Fruit fly (Drosophila melanogaster) whole organism, prepupa: ENCODE measurements around the gene CG11417.

ENCODE experiments used
- Blimp-1 ChIP-seq: fragments of 200-800 bp; sonication (Bioruptor generic); optimal IDR thresholded peaks from 3 replicates; lab custom pipeline; 2017; ENCODE audit warnings: missing biosample characterization, missing genetic modification characterization, mild to moderate bottlenecking, moderate library complexity, missing genetic modification reagents
- CG10631 ChIP-seq: fragments of 200-800 bp; sonication (Bioruptor generic); optimal IDR thresholded peaks from 2 replicates; lab custom pipeline; 2016; ENCODE audit warnings: missing biosample characterization, missing genetic modification characterization
- CG11762 ChIP-seq: fragments of 200-800 bp; sonication (Bioruptor generic); optimal IDR thresholded peaks from 3 replicates; lab custom pipeline; 2016; ENCODE audit warnings: missing biosample characterization, missing genetic modification characterization; ENCODE audit not compliant: insufficient read depth
- CG15336 ChIP-seq: fragments of 200-800 bp; sonication (Bioruptor generic); IDR thresholded peaks from 2 replicates; pipeline ENCODE4 v1.3.6; 2022; ENCODE audit warnings: missing biosample characterization, missing genetic modification characterization
- CG1621 ChIP-seq: fragments of 200-800 bp; sonication (Bioruptor generic); optimal IDR thresholded peaks from 3 replicates; lab custom pipeline; 2018; ENCODE audit warnings: missing biosample characterization, mild to moderate bottlenecking, missing genetic modification characterization
- CG16779 ChIP-seq: fragments of 200-800 bp; sonication (Bioruptor generic); optimal IDR thresholded peaks from 3 replicates; lab custom pipeline; 2017; ENCODE audit warnings: missing biosample characterization, mild to moderate bottlenecking, missing genetic modification characterization
- CG3032 ChIP-seq: fragments of 200-800 bp; optimal IDR thresholded peaks from 2 replicates; lab custom pipeline; 2019; ENCODE audit warnings: missing biosample characterization, mild to moderate bottlenecking, missing genetic modification characterization, moderate library complexity
- CG32006 ChIP-seq: fragments of 200-800 bp; sonication (Bioruptor generic); optimal IDR thresholded peaks from 3 replicates; lab custom pipeline; 2017; ENCODE audit warnings: missing biosample characterization, mild to moderate bottlenecking, missing genetic modification characterization
- CG34406 ChIP-seq: fragments of 200-800 bp; sonication (Bioruptor generic); optimal IDR thresholded peaks from 3 replicates; lab custom pipeline; 2016; ENCODE audit warnings: missing biosample characterization, missing genetic modification characterization
- CG4318 ChIP-seq: fragments of 200-800 bp; sonication (Bioruptor generic); optimal IDR thresholded peaks from 3 replicates; lab custom pipeline; 2017; ENCODE audit warnings: missing biosample characterization, mild to moderate bottlenecking, missing genetic modification characterization
- CG6276 ChIP-seq: fragments of 200-800 bp; sonication (Bioruptor generic); optimal IDR thresholded peaks from 2 replicates; lab custom pipeline; 2017; ENCODE audit warnings: missing biosample characterization, mild to moderate bottlenecking, missing genetic modification characterization
- CG6792 ChIP-seq: fragments of 200-800 bp; sonication (Bioruptor generic); optimal IDR thresholded peaks from 3 replicates; lab custom pipeline; 2016; ENCODE audit warnings: missing biosample characterization, missing genetic modification characterization
- CG6854 ChIP-seq: fragments of 200-800 bp; sonication (Bioruptor generic); optimal IDR thresholded peaks from 2 replicates; lab custom pipeline; 2017; ENCODE audit warnings: missing biosample characterization, mild to moderate bottlenecking, missing genetic modification characterization
- CG7368 ChIP-seq: fragments of 200-800 bp; sonication (Bioruptor generic); optimal IDR thresholded peaks from 3 replicates; lab custom pipeline; 2016; ENCODE audit warnings: missing biosample characterization, missing genetic modification characterization
- CG8119 ChIP-seq: fragments of 200-800 bp; sonication (Bioruptor generic); IDR thresholded peaks from 3 replicates; pipeline ENCODE4 v1.3.6; 2022; ENCODE audit warnings: missing biosample characterization, missing genetic modification characterization
- CG8319 ChIP-seq: fragments of 200-800 bp; sonication (Bioruptor generic); optimal IDR thresholded peaks from 3 replicates; lab custom pipeline; 2016; ENCODE audit warnings: missing biosample characterization, missing genetic modification characterization
- CG8632 ChIP-seq: fragments of 200-800 bp; sonication (Bioruptor generic); optimal IDR thresholded peaks from 3 replicates; lab custom pipeline; 2016; ENCODE audit warnings: missing biosample characterization, missing genetic modification characterization
- CG9139 ChIP-seq: fragments of 200-800 bp; sonication (Bioruptor generic); optimal IDR thresholded peaks from 3 replicates; lab custom pipeline; 2017; ENCODE audit warnings: missing biosample characterization, mild to moderate bottlenecking, missing genetic modification characterization
- Eip75B ChIP-seq: fragments of 200-800 bp; sonication (Bioruptor generic); optimal IDR thresholded peaks from 3 replicates; lab custom pipeline; 2016; ENCODE audit warnings: missing biosample characterization, missing genetic modification characterization
- Eip93F ChIP-seq: fragments of 200-800 bp; sonication (Bioruptor generic); optimal IDR thresholded peaks from 2 replicates; lab custom pipeline; 2016; ENCODE audit warnings: missing biosample characterization, mild to moderate bottlenecking, missing genetic modification characterization
- Ets21C ChIP-seq: fragments of 200-800 bp; sonication (Bioruptor generic); optimal IDR thresholded peaks from 3 replicates; lab custom pipeline; 2016; ENCODE audit warnings: missing biosample characterization, missing genetic modification characterization
- Gug ChIP-seq: fragments of 200-800 bp; sonication (Bioruptor generic); IDR thresholded peaks from 2 replicates; pipeline ENCODE4 v1.3.6; 2022; ENCODE audit warnings: missing biosample characterization, missing genetic modification characterization
- Hr38 ChIP-seq: sonication (Bioruptor generic); optimal IDR thresholded peaks from 2 replicates; lab custom pipeline; 2016; ENCODE audit warnings: missing biosample characterization, missing genetic modification characterization
- Met ChIP-seq: fragments of 200-800 bp; sonication (Bioruptor generic); optimal IDR thresholded peaks from 3 replicates; lab custom pipeline; 2016; ENCODE audit warnings: missing biosample characterization, missing genetic modification characterization
- Smox ChIP-seq: fragments of 200-800 bp; sonication (Bioruptor generic); optimal IDR thresholded peaks from 3 replicates; lab custom pipeline; 2016; ENCODE audit warnings: missing biosample characterization, missing genetic modification characterization
- Sox102F ChIP-seq: fragments of 200-800 bp; sonication (Bioruptor generic); optimal IDR thresholded peaks from 2 replicates; lab custom pipeline; 2016; ENCODE audit warnings: missing biosample characterization, mild to moderate bottlenecking, missing genetic modification characterization
- Sox14 ChIP-seq: fragments of 200-800 bp; sonication (Bioruptor generic); optimal IDR thresholded peaks from 3 replicates; lab custom pipeline; 2016; ENCODE audit warnings: missing biosample characterization, missing genetic modification characterization
- Sox15 ChIP-seq: fragments of 200-800 bp; sonication (Bioruptor generic); optimal IDR thresholded peaks from 3 replicates; lab custom pipeline; 2016; ENCODE audit warnings: missing biosample characterization, missing genetic modification characterization
- achi ChIP-seq: fragments of 200-800 bp; sonication (Bioruptor generic); optimal IDR thresholded peaks from 3 replicates; lab custom pipeline; 2016; ENCODE audit warnings: missing biosample characterization, missing genetic modification characterization
- cyc ChIP-seq: fragments of 200-800 bp; sonication (Bioruptor generic); optimal IDR thresholded peaks from 3 replicates; lab custom pipeline; 2016; ENCODE audit warnings: missing biosample characterization, missing genetic modification characterization
- dac ChIP-seq: fragments of 200-800 bp; sonication (Bioruptor generic); optimal IDR thresholded peaks from 2 replicates; lab custom pipeline; 2017; ENCODE audit warnings: missing biosample characterization, mild to moderate bottlenecking, missing genetic modification characterization
- dsx ChIP-seq: fragments of 200-800 bp; optimal IDR thresholded peaks from 3 replicates; lab custom pipeline; 2019; ENCODE audit warnings: missing biosample characterization, mild to moderate bottlenecking, missing genetic modification characterization, moderate library complexity; ENCODE audit not compliant: poor library complexity, severe bottlenecking
- eg ChIP-seq: fragments of 200-800 bp; sonication (Bioruptor generic); IDR thresholded peaks from 3 replicates; pipeline ENCODE4 v1.3.6; 2022; ENCODE audit warnings: missing biosample characterization, missing genetic modification characterization
- esn ChIP-seq: fragments of 200-800 bp; sonication (Bioruptor generic); optimal IDR thresholded peaks from 2 replicates; lab custom pipeline; 2016; ENCODE audit warnings: missing biosample characterization, mild to moderate bottlenecking, missing genetic modification characterization, moderate library complexity
- fd59A ChIP-seq: fragments of 200-800 bp; sonication (Bioruptor generic); optimal IDR thresholded peaks from 2 replicates; lab custom pipeline; 2017; ENCODE audit warnings: missing biosample characterization, mild to moderate bottlenecking, missing genetic modification characterization, missing genetic modification reagents
- fd85E ChIP-seq: fragments of 200-800 bp; sonication (Bioruptor generic); optimal IDR thresholded peaks from 3 replicates; lab custom pipeline; 2016; ENCODE audit warnings: missing biosample characterization, missing genetic modification characterization
- lz ChIP-seq: fragments of 200-800 bp; sonication (Bioruptor generic); optimal IDR thresholded peaks from 3 replicates; lab custom pipeline; 2016; ENCODE audit warnings: missing biosample characterization, missing genetic modification characterization
- salr ChIP-seq, 2 experiments: fragments of 200-800 bp; sonication (Bioruptor generic); optimal IDR thresholded peaks; 3 replicates each; lab custom pipeline; 2016 to 2018; ENCODE audit warnings: missing biosample characterization in 2 of 2, missing genetic modification characterization in 2 of 2, mild to moderate bottlenecking in 1 of 2
- ss ChIP-seq, 2 experiments: fragments of 200-800 bp; sonication (Bioruptor generic); optimal IDR thresholded peaks; 2 replicates in 1 of 2; 3 replicates in 1 of 2; lab custom pipeline; 2017 to 2018; ENCODE audit warnings: mild to moderate bottlenecking in 2 of 2, missing biosample characterization in 2 of 2, missing genetic modification characterization in 2 of 2, moderate library complexity in 1 of 2
- svp ChIP-seq: fragments of 200-800 bp; sonication (Bioruptor generic); peaks from one replicate; lab custom pipeline; 2016; ENCODE audit warnings: missing biosample characterization, missing genetic modification characterization
- vri ChIP-seq: fragments of 200-800 bp; sonication (Bioruptor generic); optimal IDR thresholded peaks from 3 replicates; lab custom pipeline; 2016; ENCODE audit warnings: missing biosample characterization, mild to moderate bottlenecking, missing genetic modification characterization

The CG11417 gene

dm6 chrX:1353322-1354212 lies at the start of gene CG11417, which contains the start of gene CG12773:
CG11417 (plus strand) TSS chrX:1354014.
CG12773 (minus strand) TSS chrX:1353981.
- TF ChIP-seq CG6854 (GFP tag; lab: Kevin White, UChicago) (no peak), vri (GFP tag; lab: Kevin White, UChicago) (peak; percentile 35)

- TF ChIP-seq eg (GFP tag; lab: Robert Waterston, UW), result peak; percentile 25; the same call in 1 of the 3 replicates
- TF ChIP-seq ss (GFP tag; optimal IDR thresholded peaks at IDR 0.05; lab: Kevin White, UChicago), result peak in 1 of 2 experiments; percentile 30
- no peak for TF ChIP-seq CG32006 (GFP tag; lab: Kevin White, UChicago)
- TF ChIP-seq CG9139, result no peak
- no peak for TF ChIP-seq CG8119
- no peak for TF ChIP-seq CG3032
- no peak for TF ChIP-seq CG8319
- no peak for TF ChIP-seq vri (GFP tag; lab: Kevin White, UChicago)
- no peak for TF ChIP-seq CG10631 (GFP tag; lab: Kevin White, UChicago)
- TF ChIP-seq svp, result no peak
- TF ChIP-seq CG1621 (tag; lab: Kevin White, UChicago), result no peak
- TF ChIP-seq Blimp-1 (GFP tag; lab: Kevin White, UChicago), result no peak
- TF ChIP-seq CG11762 (GFP tag; lab: Kevin White, UChicago), result no peak
- TF ChIP-seq dsx (GFP tag; lab: Kevin White, UChicago), result no peak
- TF ChIP-seq Eip75B (GFP tag; lab: Kevin White, UChicago), result no peak
- no peak for TF ChIP-seq esn (GFP tag; lab: Kevin White, UChicago)
- TF ChIP-seq Ets21C (GFP tag; lab: Kevin White, UChicago), result no peak
- TF ChIP-seq Eip93F (GFP tag; lab: Kevin White, UChicago), result no peak
- TF ChIP-seq cyc (GFP tag; lab: Kevin White, UChicago), result no peak
- no peak for TF ChIP-seq CG6276
- no peak for TF ChIP-seq CG34406 (GFP tag; lab: Kevin White, UChicago)
- TF ChIP-seq salr (GFP tag; optimal IDR thresholded peaks at IDR 0.05; lab: Kevin White, UChicago), result no peak
- no peak for TF ChIP-seq CG8632 (GFP tag; lab: Kevin White, UChicago)
- TF ChIP-seq CG15336 (GFP tag; lab: Robert Waterston, UW), result peak; percentile 20; the same call in 1 of the 2 replicates
- no peak for TF ChIP-seq Sox14 (GFP tag; lab: Kevin White, UChicago)
- TF ChIP-seq CG7368 (GFP tag; lab: Kevin White, UChicago), result no peak
- TF ChIP-seq Gug (GFP tag; lab: Robert Waterston, UW), result no peak
- TF ChIP-seq CG4318, result no peak
- TF ChIP-seq CG6854 (GFP tag; lab: Kevin White, UChicago), result peak; percentile 49
- no peak for TF ChIP-seq CG6792 (GFP tag; lab: Kevin White, UChicago)
- TF ChIP-seq, all 60 proteins: peak for 4
Observed at dm6 chrX:1308444-1308843, 45.4 kb upstream of the CG11417 start.

DNA sequence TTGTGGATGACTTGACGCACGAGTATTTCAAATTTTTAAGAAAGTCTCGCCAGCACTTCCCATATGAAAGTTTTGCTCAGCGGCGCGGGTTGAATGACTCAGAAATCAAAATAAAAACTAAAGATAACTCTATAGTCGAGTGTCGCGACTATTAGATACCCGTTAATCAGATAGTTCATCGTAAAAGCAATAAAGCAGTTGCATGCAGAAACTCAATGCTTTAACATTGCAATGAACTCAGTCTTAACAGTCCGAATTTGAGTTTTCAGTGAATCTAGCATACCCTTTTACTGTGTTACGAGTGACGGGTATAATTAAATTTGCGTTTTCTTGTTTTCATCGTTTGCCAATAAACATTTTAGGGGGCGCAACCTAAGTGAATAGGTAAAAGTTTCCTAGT lies 42.6 kb upstream of the CG11417 start:
- TF ChIP-seq CG3032 (no peak), Sox102F (GFP tag; lab: Kevin White, UChicago) (no peak), fd59A (GFP tag; lab: Kevin White, UChicago) (no peak), CG6854 (GFP tag; lab: Kevin White, UChicago) (no peak), svp (no peak), achi (GFP tag; lab: Kevin White, UChicago) (no peak), CG6792 (GFP tag; lab: Kevin White, UChicago) (no peak), fd85E (GFP tag; lab: Kevin White, UChicago) (no peak), Sox15 (GFP tag; lab: Kevin White, UChicago) (no peak), dac (GFP tag; lab: Kevin White, UChicago) (no peak), CG7368 (GFP tag; lab: Kevin White, UChicago) (no peak), Met (no peak), CG16779 (tag; lab: Kevin White, UChicago) (no peak), Hr38 (GFP tag; lab: Kevin White, UChicago) (no peak), CG8319 (no peak), CG1621 (tag; lab: Kevin White, UChicago) (no peak), Smox (GFP tag; lab: Kevin White, UChicago) (no peak), lz (no peak), dsx (GFP tag; lab: Kevin White, UChicago) (no peak)
